Fruit fly (Drosophila melanogaster) whole organism, embryonic: ENCODE results near the gene CG13912.

Source experiments
- Ada2b ChIP-seq: fragments of 200-800 bp; sonication (Bioruptor generic); IDR thresholded peaks from 2 replicates; pipeline ENCODE4 v1.3.6; 2022; ENCODE audit warnings: missing biosample characterization, missing genetic modification characterization
- Bteb2 ChIP-seq: fragments of 200-800 bp; sonication (Bioruptor generic); optimal IDR thresholded peaks from 2 replicates; lab custom pipeline; 2016; ENCODE audit warnings: missing biosample characterization, missing genetic modification characterization
- CG11456 ChIP-seq: fragments of 200-800 bp; sonication (Bioruptor generic); IDR thresholded peaks from 3 replicates; pipeline ENCODE4 v1.3.6; 2022; ENCODE audit warnings: missing biosample characterization, missing genetic modification characterization
- CG12236 ChIP-seq: fragments of 200-800 bp; sonication (Bioruptor generic); optimal IDR thresholded peaks from 2 replicates; lab custom pipeline; 2016; ENCODE audit warnings: missing biosample characterization, missing genetic modification characterization
- CG12391 ChIP-seq: fragments of 200-800 bp; sonication (Bioruptor generic); optimal IDR thresholded peaks from 3 replicates; lab custom pipeline; 2018; ENCODE audit warnings: missing biosample characterization, mild to moderate bottlenecking, missing genetic modification characterization, moderate library complexity
- CG12942 ChIP-seq: fragments of 200-800 bp; sonication (Bioruptor generic); optimal IDR thresholded peaks from 3 replicates; lab custom pipeline; 2016; ENCODE audit warnings: missing biosample characterization, missing genetic modification characterization
- CG13123 ChIP-seq: fragments of 200-800 bp; sonication (Bioruptor generic); optimal IDR thresholded peaks from 2 replicates; lab custom pipeline; 2016; ENCODE audit warnings: missing biosample characterization, missing genetic modification characterization
- CG13287 ChIP-seq: fragments of 200-800 bp; sonication (Bioruptor generic); IDR thresholded peaks from 2 replicates; pipeline ENCODE4 v1.3.6; 2022; ENCODE audit warnings: missing biosample characterization, missing genetic modification characterization; ENCODE audit not compliant: partially characterized antibody
- CG13624 ChIP-seq: fragments of 200-800 bp; sonication (Bioruptor generic); optimal IDR thresholded peaks from 2 replicates; lab custom pipeline; 2016; ENCODE audit warnings: missing biosample characterization, missing genetic modification characterization
- CG13894 ChIP-seq: fragments of 200-800 bp; sonication (Bioruptor generic); optimal IDR thresholded peaks from 3 replicates; lab custom pipeline; 2018; ENCODE audit warnings: missing biosample characterization, mild to moderate bottlenecking, missing genetic modification characterization, moderate library complexity
- CG15514 ChIP-seq: fragments of 200-800 bp; sonication (Bioruptor generic); optimal IDR thresholded peaks from 3 replicates; lab custom pipeline; 2017; ENCODE audit warnings: missing biosample characterization, missing genetic modification characterization, mild to moderate bottlenecking, moderate library complexity, missing genetic modification reagents
- CG16813 ChIP-seq: fragments of 200-800 bp; sonication (Bioruptor generic); IDR thresholded peaks from 3 replicates; pipeline ENCODE4 v1.3.6; 2022; ENCODE audit warnings: missing biosample characterization, missing genetic modification characterization; ENCODE audit not compliant: partially characterized antibody
- CG17385 ChIP-seq: fragments of 200-800 bp; sonication (Bioruptor generic); optimal IDR thresholded peaks from 3 replicates; lab custom pipeline; 2018; ENCODE audit warnings: missing biosample characterization, mild to moderate bottlenecking, missing genetic modification characterization
- CG2875 ChIP-seq: fragments of 200-800 bp; sonication (Bioruptor generic); optimal IDR thresholded peaks from 2 replicates; lab custom pipeline; 2017; ENCODE audit warnings: missing biosample characterization, mild to moderate bottlenecking, missing genetic modification characterization, missing genetic modification reagents
- CG5245 ChIP-seq: fragments of 200-800 bp; sonication (Bioruptor generic); optimal IDR thresholded peaks from 3 replicates; lab custom pipeline; 2016; ENCODE audit warnings: missing biosample characterization, missing genetic modification characterization
- CG5953 ChIP-seq: fragments of 200-800 bp; sonication (Bioruptor generic); IDR thresholded peaks from 2 replicates; pipeline ENCODE4 v1.3.6; 2022; ENCODE audit warnings: missing biosample characterization, missing genetic modification characterization
- CG6272 ChIP-seq: fragments of 200-800 bp; sonication (Bioruptor generic); IDR thresholded peaks from 2 replicates; pipeline ENCODE4 v1.3.6; 2022; ENCODE audit warnings: missing biosample characterization, missing genetic modification characterization
- CG6689 ChIP-seq: fragments of 200-800 bp; sonication (Bioruptor generic); IDR thresholded peaks from 2 replicates; pipeline ENCODE4 v1.3.6; 2022; ENCODE audit warnings: missing biosample characterization, missing genetic modification characterization
- CG7357 ChIP-seq: fragments of 200-800 bp; sonication (Bioruptor generic); IDR thresholded peaks from 3 replicates; pipeline ENCODE4 v1.3.6; 2022; ENCODE audit warnings: missing biosample characterization, missing genetic modification characterization
- CG8388 ChIP-seq: fragments of 200-800 bp; sonication (Bioruptor generic); optimal IDR thresholded peaks from 2 replicates; lab custom pipeline; 2019; ENCODE audit warnings: missing biosample characterization, mild to moderate bottlenecking, missing genetic modification characterization, moderate library complexity
- CG9215 ChIP-seq: fragments of 200-800 bp; sonication (Bioruptor generic); IDR thresholded peaks from 2 replicates; pipeline ENCODE4 v1.3.6; 2022; ENCODE audit warnings: missing biosample characterization, missing genetic modification characterization
- Deaf1 ChIP-seq: fragments of 200-800 bp; optimal IDR thresholded peaks from 3 replicates; lab custom pipeline; 2019; ENCODE audit warnings: missing biosample characterization, mild to moderate bottlenecking, missing genetic modification characterization, moderate library complexity
- Doc3 ChIP-seq: fragments of 200-800 bp; sonication (Bioruptor generic); IDR thresholded peaks from 3 replicates; pipeline ENCODE4 v1.3.6; 2022; ENCODE audit warnings: missing biosample characterization, missing genetic modification characterization; ENCODE audit not compliant: partially characterized antibody
- Hmx ChIP-seq: fragments of 200-800 bp; sonication (Bioruptor generic); optimal IDR thresholded peaks from 2 replicates; lab custom pipeline; 2016; ENCODE audit warnings: missing biosample characterization, missing genetic modification characterization
- Hr39 ChIP-seq: fragments of >200 bp; optimal IDR thresholded peaks from 2 replicates; lab custom pipeline; 2017
- Hsf ChIP-seq: fragments of 200-800 bp; sonication (Bioruptor generic); optimal IDR thresholded peaks from 3 replicates; lab custom pipeline; 2016; ENCODE audit warnings: missing biosample characterization, missing genetic modification characterization
- MBD-R2 ChIP-seq: fragments of 200-800 bp; sonication (Bioruptor generic); IDR thresholded peaks from 2 replicates; pipeline ENCODE4 v1.3.6; 2022; ENCODE audit warnings: missing biosample characterization, missing genetic modification characterization
- Med ChIP-seq: fragments of 200-800 bp; sonication (Bioruptor generic); peaks from one replicate; lab custom pipeline; 2016; ENCODE audit warnings: missing biosample characterization, missing genetic modification characterization, mild to moderate bottlenecking, inconsistent platforms, moderate library complexity
- NFAT ChIP-seq: fragments of 200-800 bp; sonication (Bioruptor generic); IDR thresholded peaks from 2 replicates; pipeline ENCODE4 v1.3.6; 2022; ENCODE audit warnings: missing biosample characterization, missing genetic modification characterization
- Oaz ChIP-seq: fragments of 200-800 bp; sonication (Bioruptor generic); IDR thresholded peaks from 2 replicates; pipeline ENCODE4 v1.3.6; 2022; ENCODE audit warnings: missing biosample characterization, missing genetic modification characterization
- Opbp ChIP-seq: fragments of 200-800 bp; sonication (Bioruptor generic); IDR thresholded peaks from 3 replicates; pipeline ENCODE4 v1.3.6; 2022; ENCODE audit warnings: missing biosample characterization, missing genetic modification characterization; ENCODE audit not compliant: partially characterized antibody
- Sox102F ChIP-seq: fragments of 200-800 bp; sonication (Bioruptor generic); optimal IDR thresholded peaks from 2 replicates; lab custom pipeline; 2018; ENCODE audit warnings: missing biosample characterization, mild to moderate bottlenecking, missing genetic modification characterization, moderate library complexity
- Xbp1 ChIP-seq: fragments of 200-800 bp; sonication (Bioruptor generic); optimal IDR thresholded peaks from 3 replicates; lab custom pipeline; 2016; ENCODE audit warnings: missing biosample characterization, mild to moderate bottlenecking, missing genetic modification characterization
- Xrp1 ChIP-seq: fragments of 200-800 bp; sonication (Bioruptor generic); IDR thresholded peaks from 2 replicates; pipeline ENCODE4 v1.3.6; 2022; ENCODE audit warnings: missing biosample characterization, missing genetic modification characterization
- ato ChIP-seq: fragments of 200-800 bp; sonication (Bioruptor generic); IDR thresholded peaks from 2 replicates; pipeline ENCODE4 v1.3.6; 2022; ENCODE audit warnings: missing biosample characterization, missing genetic modification characterization; ENCODE audit not compliant: partially characterized antibody
- crol ChIP-seq: fragments of 200-800 bp; sonication (Bioruptor generic); IDR thresholded peaks from 2 replicates; pipeline ENCODE4 v1.3.6; 2022; ENCODE audit warnings: missing biosample characterization, missing genetic modification characterization
- dan ChIP-seq: fragments of 200-800 bp; sonication (Bioruptor generic); IDR thresholded peaks from 2 replicates; pipeline ENCODE4 v1.3.6; 2022; ENCODE audit warnings: missing biosample characterization, missing genetic modification characterization
- dpn ChIP-seq, 2 experiments: fragments of 200-800 bp; sonication (Bioruptor generic); optimal IDR thresholded peaks; 3 replicates each; lab custom pipeline; 2016; ENCODE audit warnings: missing biosample characterization in 2 of 2, missing genetic modification characterization in 2 of 2
- dysf ChIP-seq: fragments of 200-800 bp; sonication (Bioruptor generic); IDR thresholded peaks from 3 replicates; pipeline ENCODE4 v1.3.6; 2022; ENCODE audit warnings: missing biosample characterization, missing genetic modification characterization
- fd64A ChIP-seq: fragments of 200-800 bp; sonication (Bioruptor generic); optimal IDR thresholded peaks from 3 replicates; lab custom pipeline; 2018; ENCODE audit warnings: missing biosample characterization, mild to moderate bottlenecking, missing genetic modification characterization
- gcm2 ChIP-seq: fragments of 200-800 bp; sonication (Bioruptor generic); optimal IDR thresholded peaks from 2 replicates; lab custom pipeline; 2016; ENCODE audit warnings: missing biosample characterization, missing genetic modification characterization
- hkb ChIP-seq, 2 experiments: fragments of 200-800 bp in 1 of 2; fragments of >200 bp in 1 of 2; sonication (Bioruptor generic) in 1 of 2; IDR thresholded peaks in 1 of 2; optimal IDR thresholded peaks in 1 of 2; 2 replicates each; pipeline versions ENCODE4 v1.3.6 to Lab custom; 2017 to 2022; ENCODE audit warnings: missing biosample characterization in 1 of 2, missing genetic modification characterization in 1 of 2
- hth ChIP-seq: fragments of >200 bp; optimal IDR thresholded peaks from 2 replicates; lab custom pipeline; 2017; ENCODE audit warnings: inconsistent platforms
- kay ChIP-seq: fragments of 200-800 bp; sonication (Bioruptor generic); optimal IDR thresholded peaks from 2 replicates; lab custom pipeline; 2016; ENCODE audit warnings: missing biosample characterization, missing genetic modification characterization
- pita ChIP-seq: fragments of 200-800 bp; sonication (Bioruptor generic); optimal IDR thresholded peaks from 2 replicates; lab custom pipeline; 2017; ENCODE audit warnings: missing biosample characterization, mild to moderate bottlenecking, missing genetic modification characterization
- prd ChIP-seq, 3 experiments: fragments of >200 bp in 2 of 3; fragments of 200-800 bp in 1 of 3; sonication (Bioruptor generic) in 1 of 3; optimal IDR thresholded peaks in 2 of 3; IDR thresholded peaks in 1 of 3; 2 replicates in 2 of 3; 3 replicates in 1 of 3; pipeline versions ENCODE4 v1.3.6 to Lab custom; 2017 to 2022; ENCODE audit warnings: missing biosample characterization in 1 of 3, missing genetic modification characterization in 1 of 3
- scrt ChIP-seq: fragments of 200-800 bp; sonication (Bioruptor generic); optimal IDR thresholded peaks from 2 replicates; lab custom pipeline; 2018; ENCODE audit warnings: missing biosample characterization, mild to moderate bottlenecking, missing genetic modification characterization, moderate library complexity
- sima ChIP-seq: fragments of 200-800 bp; sonication (Bioruptor generic); optimal IDR thresholded peaks from 2 replicates; lab custom pipeline; 2016; ENCODE audit warnings: missing biosample characterization, missing genetic modification characterization
- sr ChIP-seq: fragments of 200-800 bp; sonication (Bioruptor generic); IDR thresholded peaks from 3 replicates; pipeline ENCODE4 v1.3.6; 2022; ENCODE audit warnings: missing biosample characterization, missing genetic modification characterization
- tio ChIP-seq: fragments of 200-800 bp; sonication (Bioruptor generic); optimal IDR thresholded peaks from 2 replicates; lab custom pipeline; 2017; ENCODE audit warnings: missing biosample characterization, missing genetic modification characterization, inconsistent platforms
- tup ChIP-seq: fragments of 200-800 bp; sonication (Bioruptor generic); optimal IDR thresholded peaks from 2 replicates; lab custom pipeline; 2016; ENCODE audit warnings: missing biosample characterization, mild to moderate bottlenecking, missing genetic modification characterization, moderate library complexity

CG13912 gene

DNA sequence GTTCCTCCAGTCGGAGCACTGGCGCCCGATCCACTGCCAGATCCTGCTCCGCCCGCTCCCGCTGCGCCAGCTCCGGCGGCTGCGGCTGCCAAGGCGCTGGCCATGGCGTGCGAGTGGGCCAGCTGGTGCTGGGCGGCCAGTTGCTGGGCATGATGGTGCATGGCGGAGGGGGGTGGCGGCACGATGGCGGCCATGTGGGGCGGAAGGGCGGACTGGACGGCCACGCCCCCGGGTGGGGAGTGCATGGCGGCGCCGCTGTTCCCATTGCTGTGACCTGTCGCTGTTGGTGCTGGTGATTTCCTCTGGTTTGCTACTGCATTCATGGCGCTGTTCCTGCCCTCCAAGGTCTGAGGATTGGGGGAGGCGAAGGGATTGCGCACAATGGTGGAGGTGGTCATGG, 16.5 kb upstream of the CG13912 start (continued):
- TF ChIP-seq Hr39 (lab: Kevin White, UChicago) = peak; percentile 47
- 0 out of 2 replicates have a peak, but pooled peaks have one; percentile 16 for TF ChIP-seq CG6272 (GFP tag; lab: Robert Waterston, UW)
- no peak for TF ChIP-seq CG15514 (GFP tag; lab: Kevin White, UChicago)
- no peak for TF ChIP-seq Sox102F (GFP tag; lab: Kevin White, UChicago)
- no peak for TF ChIP-seq CG5245 (GFP tag; lab: Kevin White, UChicago)
- TF ChIP-seq Hmx = no peak
- no peak for TF ChIP-seq Xrp1
- TF ChIP-seq CG12942 (GFP tag; lab: Kevin White, UChicago) = no peak
- no peak for TF ChIP-seq CG13123 (GFP tag; lab: Kevin White, UChicago)
- no peak for TF ChIP-seq CG7357 (GFP tag; lab: Robert Waterston, UW)
- TF ChIP-seq Xbp1 (GFP tag; lab: Kevin White, UChicago) = no peak
- TF ChIP-seq sr (GFP tag; lab: Robert Waterston, UW) = no peak
- TF ChIP-seq CG5953 = no peak
- TF ChIP-seq hkb (optimal IDR thresholded peaks at IDR 0.05; lab: Kevin White, UChicago) = no peak
- TF ChIP-seq hkb (GFP tag; IDR thresholded peaks at IDR 0.05; lab: Robert Waterston, UW) = no peak
- TF ChIP-seq Bteb2 (GFP tag; lab: Kevin White, UChicago) = no peak
- TF ChIP-seq CG13624 (GFP tag; lab: Kevin White, UChicago) = no peak
- no peak for TF ChIP-seq fd64A
- 0 out of 2 replicates have a peak, but pooled peaks have one; percentile 22 for TF ChIP-seq crol (GFP tag; lab: Robert Waterston, UW)
- no peak for TF ChIP-seq CG12236
- TF ChIP-seq tio (GFP tag; lab: Kevin White, UChicago) = no peak
- no peak for TF ChIP-seq ato (GFP tag; lab: Robert Waterston, UW)
- TF ChIP-seq hth (lab: Kevin White, UChicago) = no peak
- 0 out of 3 replicates have a peak, but pooled peaks have one; percentile 16 for TF ChIP-seq Opbp (GFP tag; lab: Robert Waterston, UW)
- TF ChIP-seq CG8388 (GFP tag; lab: Kevin White, UChicago) = no peak
- TF ChIP-seq dan (GFP tag; lab: Robert Waterston, UW) = no peak
- TF ChIP-seq kay = no peak
- no peak for TF ChIP-seq CG12391 (tag; lab: Kevin White, UChicago)
- TF ChIP-seq NFAT = no peak
- no peak for TF ChIP-seq sima
- TF ChIP-seq dysf = no peak
- TF ChIP-seq CG9215 (GFP tag; lab: Robert Waterston, UW) = no peak
- peak; percentile 32 for TF ChIP-seq Med (GFP tag; lab: Kevin White, UChicago)
- no peak for TF ChIP-seq Oaz
- TF ChIP-seq CG6689 (GFP tag; lab: Robert Waterston, UW) = no peak
- TF ChIP-seq MBD-R2 (GFP tag; lab: Robert Waterston, UW) = no peak
- no peak for TF ChIP-seq CG11456
- TF ChIP-seq CG17385 (GFP tag; lab: Kevin White, UChicago) = no peak
- TF ChIP-seq dpn (GFP tag; optimal IDR thresholded peaks at IDR 0.05; lab: Kevin White, UChicago) = no peak
- no peak for TF ChIP-seq Hsf (GFP tag; lab: Kevin White, UChicago)
- TF ChIP-seq gcm2 = no peak
- TF ChIP-seq Deaf1 (tag; lab: Kevin White, UChicago) = no peak
- TF ChIP-seq scrt (GFP tag; lab: Kevin White, UChicago) = no peak
- no peak for TF ChIP-seq CG2875
- 0 out of 3 replicates have a peak, but pooled peaks have one; percentile 12 for TF ChIP-seq CG16813 (GFP tag; lab: Robert Waterston, UW)
- TF ChIP-seq CG13894 (tag; lab: Kevin White, UChicago) = no peak
- TF ChIP-seq pita (GFP tag; lab: Kevin White, UChicago) = no peak
- TF ChIP-seq CG13287 (GFP tag; lab: Robert Waterston, UW) = no peak
- TF ChIP-seq prd (optimal IDR thresholded peaks at IDR 0.05; lab: Kevin White, UChicago) = no peak
- no peak for TF ChIP-seq prd (GFP tag; IDR thresholded peaks at IDR 0.05; lab: Robert Waterston, UW)
- no peak for TF ChIP-seq Ada2b
- TF ChIP-seq Doc3 (GFP tag; lab: Robert Waterston, UW) = no peak
- no peak for TF ChIP-seq tup (GFP tag; lab: Kevin White, UChicago)
